Worm (Caenorhabditis elegans): ENCODE results near the gene valv-1.

ce11 chrIV:7406690-7407089 is 38.4 kb downstream of the valv-1 start:
- TF ChIP-seq nhr-237 (tag; optimal IDR thresholded peaks at IDR 0.05) (no peak), nhr-12 (tag; optimal IDR thresholded peaks at IDR 0.05) (no peak), flh-1 (GFP tag; optimal IDR thresholded peaks at IDR 0.05) (no peak), snpc-4 (tag; optimal IDR thresholded peaks at IDR 0.05) (no peak), lsy-2 (tag; optimal IDR thresholded peaks at IDR 0.05) (no peak), blmp-1 (tag; optimal IDR thresholded peaks at IDR 0.05) (no peak), unc-39 (tag; optimal IDR thresholded peaks at IDR 0.05) (no peak), ham-2 (GFP tag; optimal IDR thresholded peaks at IDR 0.05) (no peak), pha-4 (tag; optimal IDR thresholded peaks at IDR 0.05) (no peak), cnd-1 (tag; optimal IDR thresholded peaks at IDR 0.05) (no peak), elt-3 (tag; optimal IDR thresholded peaks at IDR 0.05) (no peak), elt-1 (tag; optimal IDR thresholded peaks at IDR 0.05; ENCODE audit: borderline replicate concordance, insufficient read depth) (no peak), nhr-76 (tag; optimal IDR thresholded peaks at IDR 0.05) (no peak), mab-5 (tag; optimal IDR thresholded peaks at IDR 0.05) (no peak)

Measured in whole organism, mixed stage, embryonic.